Fruit fly (Drosophila melanogaster) whole organism, wandering third instar larva: Measurements from ENCODE around the gene TrpA1.

Source experiments
- Abd-B ChIP-seq: fragments of >200 bp; optimal IDR thresholded peaks from 2 replicates; lab custom pipeline; 2017; ENCODE audit warnings: missing biosample characterization, missing genetic modification characterization
- CG32264 ChIP-seq: fragments of 200-800 bp; sonication (Bioruptor generic); optimal IDR thresholded peaks from 2 replicates; lab custom pipeline; 2016; ENCODE audit warnings: missing biosample characterization, missing genetic modification characterization
- CG9705 ChIP-seq: fragments of 200-800 bp; sonication (Bioruptor generic); optimal IDR thresholded peaks from 2 replicates; lab custom pipeline; 2018; ENCODE audit warnings: missing biosample characterization, mild to moderate bottlenecking, missing genetic modification characterization
- CrebA ChIP-seq: fragments of 200-800 bp; sonication (Bioruptor generic); optimal IDR thresholded peaks from 2 replicates; lab custom pipeline; 2016; ENCODE audit warnings: missing biosample characterization, mild to moderate bottlenecking, missing genetic modification characterization, borderline replicate concordance
- Dfd ChIP-seq: fragments of >200 bp; optimal IDR thresholded peaks from 2 replicates; lab custom pipeline; 2017; ENCODE audit warnings: missing biosample characterization, missing genetic modification characterization
- Dif ChIP-seq: fragments of 200-275, 200-300 bp; sonication (Bioruptor generic); optimal IDR thresholded peaks from 2 replicates; lab custom pipeline; 2018; ENCODE audit warnings: missing biosample characterization, missing genetic modification characterization; ENCODE audit not compliant: partially characterized antibody
- GATAd ChIP-seq: sonication (Bioruptor generic); optimal IDR thresholded peaks from 2 replicates; lab custom pipeline; 2016; ENCODE audit warnings: missing biosample characterization, missing genetic modification characterization
- HLH106 ChIP-seq: fragments of 200-800 bp; optimal IDR thresholded peaks from 3 replicates; lab custom pipeline; 2019; ENCODE audit warnings: missing biosample characterization, mild to moderate bottlenecking, missing genetic modification characterization, moderate library complexity
- Hr83 ChIP-seq: fragments of 200-300 bp; sonication (Bioruptor generic); optimal IDR thresholded peaks from 2 replicates; lab custom pipeline; 2016; ENCODE audit warnings: missing biosample characterization, mild to moderate bottlenecking, missing genetic modification characterization, moderate library complexity; ENCODE audit not compliant: poor library complexity, severe bottlenecking
- Mio ChIP-seq: sonication (Bioruptor generic); optimal IDR thresholded peaks from 2 replicates; lab custom pipeline; 2016; ENCODE audit warnings: missing biosample characterization, missing genetic modification characterization
- Myc ChIP-seq: fragments of >200 bp; optimal IDR thresholded peaks from 2 replicates; lab custom pipeline; 2017
- OdsH ChIP-seq: fragments of 200-800 bp; sonication (Bioruptor generic); optimal IDR thresholded peaks from 2 replicates; lab custom pipeline; 2016; ENCODE audit warnings: missing biosample characterization, mild to moderate bottlenecking, missing genetic modification characterization
- Rel ChIP-seq, 2 experiments: fragments of 200-800 bp; sonication (Bioruptor generic) in 1 of 2; optimal IDR thresholded peaks; 2 replicates in 1 of 2; 3 replicates in 1 of 2; lab custom pipeline; 2016 to 2019; ENCODE audit warnings: mild to moderate bottlenecking in 2 of 2, missing biosample characterization in 2 of 2, missing genetic modification characterization in 2 of 2, moderate library complexity in 1 of 2
- Sp1 ChIP-seq: fragments of 200-800 bp; sonication (Bioruptor generic); optimal IDR thresholded peaks from 3 replicates; lab custom pipeline; 2019; ENCODE audit warnings: missing biosample characterization, mild to moderate bottlenecking, missing genetic modification characterization, moderate library complexity
- br ChIP-seq: fragments of 200-800 bp; sonication (Bioruptor generic); optimal IDR thresholded peaks from 2 replicates; lab custom pipeline; 2016; ENCODE audit warnings: missing biosample characterization, missing genetic modification characterization
- dmrt93B ChIP-seq: fragments of 200-800 bp; sonication (Bioruptor generic); optimal IDR thresholded peaks from 2 replicates; lab custom pipeline; 2018; ENCODE audit warnings: missing biosample characterization, mild to moderate bottlenecking, missing genetic modification characterization
- ey ChIP-seq: fragments of 200-800 bp; sonication (Bioruptor generic); optimal IDR thresholded peaks from 2 replicates; lab custom pipeline; 2016; ENCODE audit warnings: missing biosample characterization, missing genetic modification characterization
- foxo ChIP-seq, 2 experiments: fragments of 200-800 bp; sonication (Bioruptor generic); optimal IDR thresholded peaks; 2 replicates in 1 of 2; 3 replicates in 1 of 2; lab custom pipeline; 2016 to 2017; ENCODE audit warnings: missing biosample characterization in 2 of 2, missing genetic modification characterization in 2 of 2
- h ChIP-seq: fragments of 200-800 bp; sonication (Bioruptor generic); optimal IDR thresholded peaks from 3 replicates; lab custom pipeline; 2016; ENCODE audit warnings: missing biosample characterization, mild to moderate bottlenecking, missing genetic modification characterization
- jim ChIP-seq: fragments of 175-275, 200-325 bp; sonication (Bioruptor generic); optimal IDR thresholded peaks from 2 replicates; lab custom pipeline; 2016; ENCODE audit warnings: missing biosample characterization, mild to moderate bottlenecking, missing genetic modification characterization
- lola ChIP-seq: fragments of >200 bp; optimal IDR thresholded peaks from 2 replicates; lab custom pipeline; 2017; ENCODE audit warnings: missing biosample characterization, missing genetic modification characterization
- pan ChIP-seq: fragments of >200 bp; optimal IDR thresholded peaks from 2 replicates; lab custom pipeline; 2017
- psq ChIP-seq: fragments of 200-800 bp; sonication (Bioruptor generic); optimal IDR thresholded peaks from 3 replicates; lab custom pipeline; 2017; ENCODE audit warnings: missing biosample characterization, mild to moderate bottlenecking, missing genetic modification characterization, moderate library complexity
- rgr ChIP-seq: fragments of 200-800 bp; sonication (Bioruptor generic); optimal IDR thresholded peaks from 3 replicates; lab custom pipeline; 2016; ENCODE audit warnings: missing biosample characterization, mild to moderate bottlenecking, missing genetic modification characterization
- sage ChIP-seq: fragments of 200-800 bp; sonication (Bioruptor generic); optimal IDR thresholded peaks from 2 replicates; lab custom pipeline; 2016; ENCODE audit warnings: missing biosample characterization, mild to moderate bottlenecking, missing genetic modification characterization
- sv ChIP-seq: fragments of 200-800 bp; sonication (Bioruptor generic); optimal IDR thresholded peaks from 3 replicates; lab custom pipeline; 2016; ENCODE audit warnings: missing biosample characterization, missing genetic modification characterization
- tai ChIP-seq: sonication (Bioruptor generic); optimal IDR thresholded peaks from 2 replicates; lab custom pipeline; 2016; ENCODE audit warnings: missing biosample characterization, missing genetic modification characterization
- usp ChIP-seq: fragments of >200 bp; optimal IDR thresholded peaks from 2 replicates; lab custom pipeline; 2017; ENCODE audit warnings: missing biosample characterization, missing genetic modification characterization
- woc ChIP-seq: sonication (Bioruptor generic); optimal IDR thresholded peaks from 2 replicates; lab custom pipeline; 2016; ENCODE audit warnings: missing biosample characterization, mild to moderate bottlenecking, missing genetic modification characterization

TrpA1 gene

DNA sequence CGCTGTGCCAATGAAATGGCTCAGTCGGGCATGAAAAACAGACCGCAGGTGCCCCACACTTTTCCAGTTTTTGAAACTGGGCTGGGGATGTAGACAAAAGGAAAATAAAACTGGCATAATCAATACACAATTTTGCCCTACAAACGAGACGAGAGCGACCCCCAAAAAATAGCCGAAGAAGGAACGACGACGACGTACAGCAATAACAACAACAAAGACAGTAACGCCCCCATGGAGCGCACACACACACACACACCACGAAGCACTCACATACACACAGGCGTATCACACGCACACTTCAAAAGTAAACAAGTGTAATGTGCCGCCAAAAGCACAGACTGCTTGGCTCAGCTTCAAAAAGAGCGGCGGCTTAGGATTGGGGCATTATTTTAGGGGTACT lies 46.5 kb upstream of the TrpA1 start:
- peak; percentile 1 for TF ChIP-seq Hr83
- no peak for TF ChIP-seq jim
- no peak for TF ChIP-seq foxo (GFP tag; optimal IDR thresholded peaks at IDR 0.05; lab: Kevin White, UChicago)

DNA sequence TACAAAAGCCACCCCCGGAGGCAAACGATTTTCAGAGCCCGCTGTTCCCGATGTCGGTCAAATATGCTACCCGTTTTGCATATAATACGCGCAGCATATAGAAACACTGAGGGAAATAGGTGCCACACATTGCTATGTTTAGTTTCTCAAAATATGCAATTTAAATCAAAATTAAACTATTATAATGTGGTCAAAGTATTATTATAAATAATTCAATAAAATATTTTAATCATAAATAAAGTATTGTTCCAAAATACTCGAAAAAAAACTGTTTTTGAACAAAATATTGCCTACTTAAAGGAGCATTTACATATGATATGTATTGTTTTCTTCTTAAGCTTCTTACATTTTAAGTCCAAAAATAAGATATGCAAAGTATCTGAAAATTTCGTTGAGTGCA lies 46.0 kb upstream of the TrpA1 start:
- TF ChIP-seq Abd-B (GFP tag; lab: Kevin White, UChicago), result no peak
- TF ChIP-seq sage, result no peak
- TF ChIP-seq dmrt93B (GFP tag; lab: Kevin White, UChicago), result no peak
- no peak for TF ChIP-seq Sp1 (GFP tag; lab: Kevin White, UChicago)
- TF ChIP-seq Dif (GFP tag; lab: Kevin White, UChicago), result no peak
- no peak for TF ChIP-seq CG32264 (GFP tag; lab: Kevin White, UChicago)
- no peak for TF ChIP-seq Rel (GFP tag; optimal IDR thresholded peaks at IDR 0.05; lab: Kevin White, UChicago)
- no peak for TF ChIP-seq Rel (tag; optimal IDR thresholded peaks at IDR 0.05; lab: Kevin White, UChicago)
- no peak for TF ChIP-seq foxo (GFP tag; optimal IDR thresholded peaks at IDR 0.05; lab: Kevin White, UChicago)
- no peak for TF ChIP-seq psq (GFP tag; lab: Kevin White, UChicago)
- no peak for TF ChIP-seq sv (GFP tag; lab: Kevin White, UChicago)
- no peak for TF ChIP-seq ey (GFP tag; lab: Kevin White, UChicago)
- TF ChIP-seq lola (GFP tag; lab: Kevin White, UChicago), result no peak

DNA sequence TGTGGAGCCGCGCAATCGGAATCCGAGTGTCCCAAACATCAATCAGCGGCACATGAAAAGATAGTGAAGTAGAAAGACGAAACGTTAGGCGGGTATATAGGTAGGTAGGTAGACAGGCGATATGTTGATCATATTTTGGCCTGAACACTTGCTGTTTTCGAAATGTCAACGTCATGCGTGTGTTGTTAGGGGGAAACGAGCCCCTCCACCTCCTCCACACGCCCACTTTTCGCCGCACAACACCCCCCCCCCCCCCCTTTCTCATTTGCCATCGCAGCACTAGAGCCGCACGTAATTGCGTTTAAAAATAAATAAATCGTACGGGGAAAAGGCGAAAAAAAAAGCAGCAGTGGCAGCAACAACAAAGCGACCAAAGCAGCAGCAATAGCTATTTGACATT lies 44.8 kb upstream of the TrpA1 start:
- TF ChIP-seq usp (GFP tag; lab: Kevin White, UChicago) (no peak), pan (lab: Kevin White, UChicago) (no peak), Dfd (peak; percentile 57), woc (GFP tag; lab: Kevin White, UChicago) (no peak)

DNA sequence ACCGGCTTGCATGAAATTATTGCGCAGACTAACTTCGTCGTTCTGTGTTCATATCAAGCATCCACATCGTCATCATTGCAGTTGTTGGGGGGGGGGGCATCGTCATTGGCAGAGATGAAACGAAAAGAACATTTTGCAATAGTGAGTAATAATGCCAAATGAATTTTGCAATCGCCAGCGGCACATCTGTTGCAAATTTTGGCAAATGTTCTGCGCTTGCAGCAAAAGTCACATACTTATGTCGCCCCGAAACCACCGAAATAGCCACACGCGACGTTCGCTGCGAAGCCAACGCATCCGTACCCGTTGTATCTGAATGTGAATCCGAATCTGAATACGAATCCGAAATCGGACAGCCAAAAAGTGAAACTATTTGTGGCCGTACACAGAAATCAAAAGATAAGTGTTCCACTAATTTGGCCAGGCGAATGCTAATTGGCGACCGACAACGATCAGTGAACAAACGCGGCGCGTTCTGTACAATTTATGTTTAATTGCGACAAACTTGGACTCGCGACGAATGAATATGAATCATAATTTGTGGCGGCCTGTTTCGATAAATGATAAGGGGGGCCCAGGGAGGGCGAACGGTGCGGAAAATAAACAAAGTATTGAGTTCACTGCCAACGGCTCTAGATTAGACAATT lies 43.0 kb upstream of the TrpA1 start:
- TF ChIP-seq OdsH (GFP tag; lab: Kevin White, UChicago) (no peak), foxo (GFP tag; optimal IDR thresholded peaks at IDR 0.05; lab: Kevin White, UChicago) (no peak), GATAd (GFP tag; lab: Kevin White, UChicago) (no peak), jim (no peak), Myc (no peak), dmrt93B (GFP tag; lab: Kevin White, UChicago) (no peak), pan (lab: Kevin White, UChicago) (no peak), Sp1 (GFP tag; lab: Kevin White, UChicago) (no peak), Mio (GFP tag; lab: Kevin White, UChicago) (no peak), HLH106 (tag; lab: Kevin White, UChicago) (no peak), h (GFP tag; lab: Kevin White, UChicago) (no peak), lola (GFP tag; lab: Kevin White, UChicago) (no peak), tai (no peak), Abd-B (GFP tag; lab: Kevin White, UChicago) (no peak)
- TF ChIP-seq, all 38 proteins: peak for 0

DNA sequence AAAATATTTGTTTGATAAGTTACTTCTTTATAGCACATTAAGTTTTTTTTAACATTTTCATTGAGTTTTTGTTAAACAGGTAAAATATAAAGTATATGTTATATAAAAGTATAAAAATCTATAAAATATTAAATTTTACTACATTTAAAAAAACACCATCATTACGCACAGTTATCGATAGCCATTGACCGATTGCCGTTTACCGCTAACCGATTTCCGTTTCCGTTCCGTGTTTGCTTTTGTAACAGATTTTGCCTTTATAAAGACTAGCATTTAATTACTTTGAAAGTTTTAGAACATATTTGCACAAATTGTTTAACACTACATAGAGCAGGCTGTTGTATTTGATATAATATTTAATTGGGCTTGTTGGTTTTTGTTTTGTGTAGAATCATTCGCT lies 34.7 kb upstream of the TrpA1 start:
- TF ChIP-seq tai, result no peak
- TF ChIP-seq CG9705 (GFP tag; lab: Kevin White, UChicago), result no peak
- TF ChIP-seq Sp1 (GFP tag; lab: Kevin White, UChicago), result no peak
- no peak for TF ChIP-seq br (GFP tag; lab: Kevin White, UChicago)
- TF ChIP-seq Rel (GFP tag; optimal IDR thresholded peaks at IDR 0.05; lab: Kevin White, UChicago), result no peak
- no peak for TF ChIP-seq Rel (tag; optimal IDR thresholded peaks at IDR 0.05; lab: Kevin White, UChicago)

DNA sequence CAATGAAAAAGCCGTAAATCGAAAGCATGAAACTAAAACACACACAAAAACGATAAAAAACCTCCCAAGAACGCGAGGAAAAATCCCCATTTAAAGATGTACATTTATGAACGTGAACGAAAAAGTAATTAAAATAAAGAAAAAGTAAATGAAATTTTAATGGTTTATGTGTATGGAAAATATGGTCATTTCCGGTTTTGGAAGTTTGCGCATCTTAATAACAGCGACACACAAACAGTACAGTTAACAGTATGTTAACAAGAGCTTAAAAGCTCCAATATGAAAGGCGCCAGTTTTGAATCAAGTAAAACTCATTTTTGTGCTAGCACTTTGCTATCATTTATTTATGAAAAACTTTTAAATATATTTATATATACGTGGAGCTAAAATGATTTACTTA lies 26.9 kb upstream of the TrpA1 start:
- TF ChIP-seq rgr (GFP tag; lab: Kevin White, UChicago), result no peak
- peak; percentile 34 for TF ChIP-seq CrebA
